Fruit fly (Drosophila melanogaster): Measurements from ENCODE around the gene CG5087.

- TF ChIP-seq kay (GFP tag; ENCODE audit: borderline replicate concordance) (no peak), Mnt (GFP tag; optimal IDR thresholded peaks at IDR 0.05) (no peak), CG33017 (tag; optimal IDR thresholded peaks at IDR 0.05) (no peak), cnc (optimal IDR thresholded peaks at IDR 0.05) (no peak), pad (GFP tag; optimal IDR thresholded peaks at IDR 0.05) (no peak), Crg-1 (GFP tag; optimal IDR thresholded peaks at IDR 0.05) (no peak), CG14711 (tag; optimal IDR thresholded peaks at IDR 0.05) (no peak), CG12768 (GFP tag; optimal IDR thresholded peaks at IDR 0.05) (no peak), cic (GFP tag; optimal IDR thresholded peaks at IDR 0.05) (no peak), CG7045 (GFP tag; optimal IDR thresholded peaks at IDR 0.05) (no peak)
Measured at dm6 chr3L:9043648-9044047, 45.7 kb downstream of the CG5087 start.
